Worm (Caenorhabditis elegans): ENCODE data around the gene T28F3.9.

- TF ChIP-seq tab-1 (GFP tag; IDR thresholded peaks at IDR 0.05) = no peak
- no peak for TF ChIP-seq klf-2 (GFP tag; conservative IDR thresholded peaks at IDR 0.05)
- no peak for TF ChIP-seq flt-1 (GFP tag; IDR thresholded peaks at IDR 0.05)
- TF ChIP-seq med-1 (GFP tag; optimal IDR thresholded peaks at IDR 0.05; ENCODE audit: insufficient read depth) = no peak
- no peak for TF ChIP-seq ref-1 (GFP tag; conservative IDR thresholded peaks at IDR 0.05)
- TF ChIP-seq cog-1 (tag; optimal IDR thresholded peaks at IDR 0.05) = no peak
- TF ChIP-seq ztf-23 (GFP tag; IDR thresholded peaks at IDR 0.05) = no peak
These were observed 30.7 kb downstream of the T28F3.9 start, which contains the start of gene C49C3.10 for ce11 chrIV:17338920-17339510.
